Worm (Caenorhabditis elegans) whole organism, young adult: ENCODE data around the gene rps-1.

Source experiments
- B0019.2 ChIP-seq: fragments of 200-800 bp; sonication (Bioruptor generic); conservative IDR thresholded peaks from 2 replicates; pipeline ENCODE4 v1.3.6; 2022; ENCODE audit warnings: missing genetic modification reagents, missing genetic modification characterization, missing compliant biosample characterization
- B0261.1 ChIP-seq: sonication (generic microtip); optimal IDR thresholded peaks from 2 replicates; lab custom pipeline; 2016; ENCODE audit warnings: mild to moderate bottlenecking, missing genetic modification characterization, moderate library complexity, missing compliant biosample characterization
- C06A6.2 ChIP-seq: fragments of 200-800 bp; sonication (Bioruptor generic); conservative IDR thresholded peaks from 2 replicates; pipeline ENCODE4 v1.3.6; 2022; ENCODE audit warnings: missing genetic modification characterization, missing compliant biosample characterization
- C17E4.6 ChIP-seq: fragments of 200-800 bp; sonication (Bioruptor generic); IDR thresholded peaks from 2 replicates; pipeline ENCODE4 v1.3.6; 2022; ENCODE audit warnings: missing genetic modification reagents, missing genetic modification characterization, missing compliant biosample characterization
- D2030.7 ChIP-seq: fragments of 200-800 bp; sonication (Bioruptor generic); IDR thresholded peaks from 2 replicates; pipeline ENCODE4 v1.3.6; 2022; ENCODE audit warnings: missing genetic modification reagents, missing genetic modification characterization, missing compliant biosample characterization
- F10E7.11 ChIP-seq: sonication (generic microtip); optimal IDR thresholded peaks from 2 replicates; lab custom pipeline; 2017; ENCODE audit warnings: mild to moderate bottlenecking, missing genetic modification characterization, moderate library complexity, missing compliant biosample characterization
- F33H1.4 ChIP-seq: fragments of 200-800 bp; sonication (Bioruptor generic); IDR thresholded peaks from 2 replicates; pipeline ENCODE4 v1.3.6; 2022; ENCODE audit warnings: missing genetic modification reagents, missing genetic modification characterization, missing compliant biosample characterization
- F37B4.10 ChIP-seq: fragments of 200-800 bp; sonication (Bioruptor generic); IDR thresholded peaks from 2 replicates; pipeline ENCODE4 v1.3.6; 2022; ENCODE audit warnings: missing genetic modification characterization, missing compliant biosample characterization
- F55B11.4 ChIP-seq: sonication (generic microtip); optimal IDR thresholded peaks from 2 replicates; lab custom pipeline; 2016; ENCODE audit warnings: missing compliant biosample characterization, missing genetic modification characterization, borderline replicate concordance; ENCODE audit not compliant: insufficient read depth
- F57A8.1 ChIP-seq: fragments of 200-800 bp; sonication (Bioruptor generic); optimal IDR thresholded peaks from 2 replicates; lab custom pipeline; 2018; ENCODE audit warnings: mild to moderate bottlenecking, missing genetic modification characterization, moderate library complexity, missing compliant biosample characterization
- F57C9.4 ChIP-seq: sonication (generic microtip); optimal IDR thresholded peaks from 2 replicates; lab custom pipeline; 2017; ENCODE audit warnings: mild to moderate bottlenecking, missing genetic modification characterization, missing compliant biosample characterization
- Y53F4B.3 ChIP-seq: fragments of 200-800 bp; sonication (Bioruptor generic); IDR thresholded peaks from 2 replicates; pipeline ENCODE4 v1.3.6; 2022; ENCODE audit warnings: missing genetic modification reagents, missing genetic modification characterization, missing compliant biosample characterization
- Y79H2A.3 ChIP-seq: fragments of 200-800 bp; sonication (Bioruptor generic); conservative IDR thresholded peaks from 2 replicates; pipeline ENCODE4 v1.3.6; 2022; ENCODE audit warnings: missing genetic modification reagents, missing genetic modification characterization, missing compliant biosample characterization
- Y95B8A.8 ChIP-seq: fragments of 200-800 bp; sonication (Bioruptor generic); IDR thresholded peaks from 2 replicates; pipeline ENCODE4 v1.3.6; 2022; ENCODE audit warnings: missing genetic modification reagents, missing genetic modification characterization, missing compliant biosample characterization
- akir-1 ChIP-seq: fragments of 200-800 bp; sonication (Bioruptor generic); optimal IDR thresholded peaks from 2 replicates; lab custom pipeline; 2018; ENCODE audit warnings: mild to moderate bottlenecking, missing genetic modification characterization, moderate library complexity, missing compliant biosample characterization
- aptf-3 ChIP-seq: fragments of 200-800 bp; sonication (Bioruptor generic); IDR thresholded peaks from 2 replicates; pipeline ENCODE4 v1.3.6; 2022; ENCODE audit warnings: missing genetic modification characterization, missing compliant biosample characterization
- attf-3 ChIP-seq: fragments of 200-800 bp; sonication (Bioruptor generic); conservative IDR thresholded peaks from 2 replicates; pipeline ENCODE4 v1.3.6; 2022; ENCODE audit warnings: missing genetic modification reagents, missing genetic modification characterization, missing compliant biosample characterization
- attf-5 ChIP-seq: fragments of 200-800 bp; sonication (Bioruptor generic); optimal IDR thresholded peaks from 2 replicates; lab custom pipeline; 2018; ENCODE audit warnings: mild to moderate bottlenecking, missing genetic modification characterization, missing compliant biosample characterization
- attf-6 ChIP-seq: fragments of 200-800 bp; sonication (Bioruptor generic); IDR thresholded peaks from 2 replicates; pipeline ENCODE4 v1.3.6; 2022; ENCODE audit warnings: missing genetic modification reagents, missing genetic modification characterization, missing compliant biosample characterization
- bed-1 ChIP-seq: fragments of 200-800 bp; sonication (Bioruptor generic); IDR thresholded peaks from 2 replicates; pipeline ENCODE4 v1.3.6; 2022; ENCODE audit warnings: missing genetic modification reagents, missing genetic modification characterization, missing compliant biosample characterization
- ccch-3 ChIP-seq: fragments of 200-800 bp; sonication (Bioruptor generic); optimal IDR thresholded peaks from 2 replicates; lab custom pipeline; 2018; ENCODE audit warnings: mild to moderate bottlenecking, missing genetic modification characterization, missing compliant biosample characterization
- ceh-100 ChIP-seq: fragments of 200-800 bp; sonication (Bioruptor generic); IDR thresholded peaks from 2 replicates; pipeline ENCODE4 v1.3.6; 2022; ENCODE audit warnings: missing genetic modification reagents, missing genetic modification characterization, missing compliant biosample characterization
- ceh-58 ChIP-seq: fragments of 200-800 bp; sonication (Bioruptor generic); IDR thresholded peaks from 2 replicates; pipeline ENCODE4 v1.3.6; 2022; ENCODE audit warnings: missing genetic modification characterization, missing compliant biosample characterization
- ceh-79 ChIP-seq: sonication (generic microtip); optimal IDR thresholded peaks from 2 replicates; lab custom pipeline; 2017; ENCODE audit warnings: mild to moderate bottlenecking, missing genetic modification characterization, missing compliant biosample characterization
- ceh-91 ChIP-seq: fragments of 200-800 bp; sonication (Bioruptor generic); IDR thresholded peaks from 2 replicates; pipeline ENCODE4 v1.3.6; 2022; ENCODE audit warnings: missing genetic modification reagents, missing genetic modification characterization, missing compliant biosample characterization
- dpl-1 ChIP-seq: fragments of 150-350 bp; optimal IDR thresholded peaks from 2 replicates; lab custom pipeline; 2014; ENCODE audit warnings: missing biosample characterization, missing genetic modification reagents, missing genetic modification characterization
- efl-1 ChIP-seq: fragments of 150-350 bp; optimal IDR thresholded peaks from 2 replicates; lab custom pipeline; 2014; ENCODE audit warnings: missing biosample characterization, missing genetic modification reagents, missing genetic modification characterization
- egl-44 ChIP-seq: fragments of 200-800 bp; sonication (Bioruptor generic); IDR thresholded peaks from 2 replicates; pipeline ENCODE4 v1.3.6; 2022; ENCODE audit warnings: missing genetic modification reagents, missing genetic modification characterization, missing compliant biosample characterization
- hlh-12 ChIP-seq: sonication (generic microtip); optimal IDR thresholded peaks from 2 replicates; lab custom pipeline; 2016; ENCODE audit warnings: missing genetic modification characterization, missing compliant biosample characterization
- hmg-1.2 ChIP-seq: fragments of 200-800 bp; sonication (Bioruptor generic); IDR thresholded peaks from 2 replicates; pipeline ENCODE4 v1.3.6; 2022; ENCODE audit warnings: missing genetic modification reagents, missing genetic modification characterization, missing compliant biosample characterization
- let-607 ChIP-seq, 2 experiments: fragments of 200-800 bp in 1 of 2; sonication (Bioruptor generic) in 1 of 2; sonication (generic microtip) in 1 of 2; optimal IDR thresholded peaks; 2 replicates each; lab custom pipeline; 2016 to 2018; ENCODE audit warnings: mild to moderate bottlenecking in 2 of 2, missing compliant biosample characterization in 2 of 2, missing genetic modification characterization in 2 of 2, moderate library complexity in 2 of 2, missing genotype in 1 of 2
- lin-40 ChIP-seq: sonication (generic microtip); optimal IDR thresholded peaks from 2 replicates; lab custom pipeline; 2016; ENCODE audit warnings: missing genetic modification characterization, mild to moderate bottlenecking, missing compliant biosample characterization, missing genotype, missing genetic modification reagents
- lsy-27 ChIP-seq: sonication (generic microtip); optimal IDR thresholded peaks from 2 replicates; lab custom pipeline; 2017; ENCODE audit warnings: missing genetic modification characterization, mild to moderate bottlenecking, missing compliant biosample characterization, antibody characterized with exemption, missing genotype, borderline replicate concordance; ENCODE audit not compliant: insufficient read depth
- mel-28 ChIP-seq: sonication (generic microtip); optimal IDR thresholded peaks from 2 replicates; lab custom pipeline; 2016; ENCODE audit warnings: borderline replicate concordance, mild to moderate bottlenecking, missing genetic modification characterization, missing compliant biosample characterization
- mxl-1 ChIP-seq: sonication (generic microtip); optimal IDR thresholded peaks from 2 replicates; lab custom pipeline; 2016; ENCODE audit warnings: missing genetic modification characterization, missing compliant biosample characterization
- nfyb-1 ChIP-seq: fragments of 200-800 bp; sonication (Bioruptor generic); IDR thresholded peaks from 2 replicates; pipeline ENCODE4 v1.3.6; 2022; ENCODE audit warnings: missing genetic modification reagents, missing genetic modification characterization, missing compliant biosample characterization
- nhr-120 ChIP-seq: fragments of 200-800 bp; sonication (Bioruptor generic); IDR thresholded peaks from 2 replicates; pipeline ENCODE4 v1.3.6; 2022; ENCODE audit warnings: missing genetic modification characterization, missing compliant biosample characterization
- nhr-90 ChIP-seq: sonication (generic microtip); optimal IDR thresholded peaks from 2 replicates; lab custom pipeline; 2016; ENCODE audit warnings: missing genotype, mild to moderate bottlenecking, missing genetic modification characterization, missing compliant biosample characterization
- pbrm-1 ChIP-seq: fragments of 200-800 bp; sonication (Bioruptor generic); IDR thresholded peaks from 2 replicates; pipeline ENCODE4 v1.3.6; 2022; ENCODE audit warnings: missing genetic modification reagents, missing genetic modification characterization, missing compliant biosample characterization
- repo-1 ChIP-seq: sonication (generic microtip); optimal IDR thresholded peaks from 2 replicates; lab custom pipeline; 2017; ENCODE audit warnings: mild to moderate bottlenecking, missing genetic modification characterization, missing compliant biosample characterization
- snpc-1.3 ChIP-seq: sonication (generic microtip); optimal IDR thresholded peaks from 2 replicates; lab custom pipeline; 2017; ENCODE audit warnings: missing genetic modification characterization, mild to moderate bottlenecking, missing compliant biosample characterization, antibody characterized with exemption, moderate library complexity, missing genotype, missing genetic modification reagents; ENCODE audit not compliant: insufficient read depth
- sptf-2 ChIP-seq: fragments of 200-800 bp; sonication (Bioruptor generic); optimal IDR thresholded peaks from 2 replicates; lab custom pipeline; 2018; ENCODE audit warnings: mild to moderate bottlenecking, missing genetic modification characterization, missing compliant biosample characterization
- tbp1 ChIP-seq: fragments of 200-800 bp; sonication (Bioruptor generic); optimal IDR thresholded peaks from 2 replicates; lab custom pipeline; 2018; ENCODE audit warnings: mild to moderate bottlenecking, missing genetic modification characterization, missing compliant biosample characterization
- xnd-1 ChIP-seq: sonication (generic microtip); optimal IDR thresholded peaks from 2 replicates; lab custom pipeline; 2016; ENCODE audit warnings: missing genotype, missing genetic modification reagents, missing genetic modification characterization, missing compliant biosample characterization
- zfh-2 ChIP-seq: fragments of 200-800 bp; sonication (Bioruptor generic); conservative IDR thresholded peaks from 2 replicates; pipeline ENCODE4 v1.3.6; 2022; ENCODE audit warnings: missing genetic modification reagents, missing genetic modification characterization, missing compliant biosample characterization
- ztf-18 ChIP-seq: sonication (generic microtip); optimal IDR thresholded peaks from 2 replicates; lab custom pipeline; 2016; ENCODE audit warnings: missing genotype, mild to moderate bottlenecking, missing genetic modification characterization, missing compliant biosample characterization
- ztf-22 ChIP-seq: fragments of 200-800 bp; sonication (Bioruptor generic); optimal IDR thresholded peaks from 2 replicates; lab custom pipeline; 2018; ENCODE audit warnings: mild to moderate bottlenecking, missing genetic modification characterization, moderate library complexity, missing compliant biosample characterization
- ztf-3 ChIP-seq: fragments of 200-800 bp; sonication (Bioruptor generic); optimal IDR thresholded peaks from 2 replicates; lab custom pipeline; 2018; ENCODE audit warnings: mild to moderate bottlenecking, missing genetic modification characterization, missing compliant biosample characterization

The rps-1 gene

ce11 chrIII:4449893-4450579, 25.7 kb upstream of the rps-1 start, which contains the start of gene ceh-43:
ceh-43 (minus strand) TSS chrIII:4449943.
- peak; percentile 45 for TF ChIP-seq F33H1.4 (GFP tag; lab: Robert Waterston, UW)
- TF ChIP-seq Y95B8A.8 (GFP tag; lab: Robert Waterston, UW): no peak
- peak; percentile 60 for TF ChIP-seq pbrm-1 (GFP tag; lab: Robert Waterston, UW)
- 0 out of 2 replicates have a peak, but pooled peaks have one; percentile 32 for TF ChIP-seq nfyb-1
- TF ChIP-seq xnd-1 (tag; lab: Kevin White, UChicago): no peak
- TF ChIP-seq B0261.1 (tag; lab: Kevin White, UChicago): peak; percentile 71
- TF ChIP-seq snpc-1.3: no peak
- no peak for TF ChIP-seq sptf-2
- peak; percentile 51 for TF ChIP-seq ceh-100
- TF ChIP-seq mel-28 (tag; lab: Kevin White, UChicago): no peak
- no peak for TF ChIP-seq F37B4.10
- TF ChIP-seq attf-6 (GFP tag; lab: Robert Waterston, UW): no peak
- TF ChIP-seq aptf-3: no peak
- TF ChIP-seq efl-1 (GFP tag; lab: Kevin White, UChicago): no peak
- no peak for TF ChIP-seq ceh-58
- TF ChIP-seq hlh-12 (tag; lab: Kevin White, UChicago): no peak
- TF ChIP-seq let-607 (tag; optimal IDR thresholded peaks at IDR 0.05; lab: Kevin White, UChicago): no peak
- peak; percentile 11 for TF ChIP-seq nhr-90
- TF ChIP-seq ceh-91 (GFP tag; lab: Robert Waterston, UW): 0 out of 2 replicates have a peak, but pooled peaks have one; percentile 25
- TF ChIP-seq egl-44 (GFP tag; lab: Robert Waterston, UW): no peak
- no peak for TF ChIP-seq lin-40 (tag; lab: Kevin White, UChicago)
- TF ChIP-seq zfh-2: no peak
- TF ChIP-seq akir-1: no peak
- no peak for TF ChIP-seq C06A6.2
- TF ChIP-seq F10E7.11: no peak
- no peak for TF ChIP-seq C17E4.6 (GFP tag; lab: Robert Waterston, UW)
- 0 out of 2 replicates have a peak, but pooled peaks have one; percentile 29 for TF ChIP-seq bed-1 (GFP tag; lab: Robert Waterston, UW)
- no peak for TF ChIP-seq Y53F4B.3 (GFP tag; lab: Robert Waterston, UW)
- no peak for TF ChIP-seq attf-3 (GFP tag; lab: Robert Waterston, UW)
- TF ChIP-seq ccch-3: no peak
- TF ChIP-seq ztf-22 (GFP tag; lab: Kevin White, UChicago): no peak
- peak; percentile 53 for TF ChIP-seq hmg-1.2 (GFP tag; lab: Robert Waterston, UW)
- no peak for TF ChIP-seq repo-1
- TF ChIP-seq ztf-18 (tag; lab: Kevin White, UChicago): peak; percentile 36
- TF ChIP-seq B0019.2: peak; percentile 57
- TF ChIP-seq Y79H2A.3 (GFP tag; lab: Robert Waterston, UW): no peak
- TF ChIP-seq F55B11.4: no peak
- no peak for TF ChIP-seq nhr-120 (GFP tag; lab: Robert Waterston, UW)
- no peak for TF ChIP-seq ceh-79 (tag; lab: Kevin White, UChicago)
- no peak for TF ChIP-seq mxl-1
- peak; percentile 60; the same call in 1 of the 2 replicates for TF ChIP-seq D2030.7 (GFP tag; lab: Robert Waterston, UW)
- no peak for TF ChIP-seq dpl-1 (GFP tag; lab: Kevin White, UChicago)
- TF ChIP-seq attf-5: no peak
- TF ChIP-seq F57C9.4 (tag; lab: Kevin White, UChicago): no peak
- TF ChIP-seq ztf-3: no peak
- TF ChIP-seq F57A8.1 (GFP tag; lab: Kevin White, UChicago): no peak
- TF ChIP-seq tbp1: peak; percentile 92
- TF ChIP-seq lsy-27: no peak
